Fruit fly (Drosophila melanogaster) whole organism, prepupa: ENCODE results near the gene CG18788.
A peak's percentile ranks its signal among the peaks of the same experiment; 100 is the strongest.

ENCODE experiments used
- CG10631 ChIP-seq: fragments of 200-800 bp; sonication (Bioruptor generic); optimal IDR thresholded peaks from 2 replicates; lab custom pipeline; 2016; ENCODE audit warnings: missing biosample characterization, missing genetic modification characterization
- Hr38 ChIP-seq: sonication (Bioruptor generic); optimal IDR thresholded peaks from 2 replicates; lab custom pipeline; 2016; ENCODE audit warnings: missing biosample characterization, missing genetic modification characterization
- vri ChIP-seq: fragments of 200-800 bp; sonication (Bioruptor generic); optimal IDR thresholded peaks from 3 replicates; lab custom pipeline; 2016; ENCODE audit warnings: missing biosample characterization, mild to moderate bottlenecking, missing genetic modification characterization

dm6 chr2L:12025505-12025904 is 8.5 kb upstream of the CG18788 start:
- TF ChIP-seq CG10631 = peak; percentile 22
- no peak for TF ChIP-seq vri (GFP tag; lab: Kevin White, UChicago)
- no peak for TF ChIP-seq Hr38
